Worm (Caenorhabditis elegans) whole organism, L1 larva: Measurements from ENCODE around the gene sma-10.

ENCODE experiments used
- C04F5.9 ChIP-seq: sonication (generic microtip); optimal IDR thresholded peaks from 2 replicates; lab custom pipeline; 2016; ENCODE audit warnings: missing genetic modification characterization, missing compliant biosample characterization
- C34B4.2 ChIP-seq: sonication (generic microtip); optimal IDR thresholded peaks from 2 replicates; lab custom pipeline; 2017; ENCODE audit warnings: mild to moderate bottlenecking, missing genetic modification characterization, missing compliant biosample characterization
- blmp-1 ChIP-seq: fragments of 150-350 bp; optimal IDR thresholded peaks from 2 replicates; lab custom pipeline; 2014; ENCODE audit warnings: missing biosample characterization, missing genetic modification characterization
- ces-1 ChIP-seq: fragments of 150-350 bp; optimal IDR thresholded peaks from 2 replicates; lab custom pipeline; 2014; ENCODE audit warnings: missing biosample characterization, missing genetic modification reagents, missing genetic modification characterization
- dpl-1 ChIP-seq, 3 experiments: fragments of 150-350 bp in 2 of 3; sonication (generic microtip) in 1 of 3; optimal IDR thresholded peaks; 2 replicates each; lab custom pipeline; 2014 to 2017; ENCODE audit warnings: missing biosample characterization in 3 of 3, missing genetic modification characterization in 3 of 3, missing genetic modification reagents in 3 of 3
- efl-1 ChIP-seq, 4 experiments: fragments of 150-350 bp; optimal IDR thresholded peaks in 3 of 4; peaks in 1 of 4; 1 replicate in 1 of 4; 2 replicates in 3 of 4; lab custom pipeline; 2014; ENCODE audit warnings: missing biosample characterization in 2 of 4, missing genetic modification characterization in 2 of 4, missing genetic modification reagents in 2 of 4
- elt-2 ChIP-seq: sonication (generic microtip); optimal IDR thresholded peaks from 2 replicates; lab custom pipeline; 2016; ENCODE audit warnings: missing genetic modification characterization, mild to moderate bottlenecking, inconsistent platforms, missing compliant biosample characterization, missing genetic modification reagents
- elt-3 ChIP-seq, 6 experiments: fragments of 150-350 bp in 1 of 6; sonication (generic microtip); optimal IDR thresholded peaks; 2 replicates each; lab custom pipeline; 2017 to 2018; ENCODE audit warnings: missing biosample characterization in 6 of 6, missing genetic modification characterization in 6 of 6, inconsistent platforms in 1 of 6
- fkh-10 ChIP-seq: sonication (generic microtip); optimal IDR thresholded peaks from 2 replicates; lab custom pipeline; 2017; ENCODE audit warnings: missing biosample characterization, missing genetic modification reagents, missing genetic modification characterization
- fkh-4 ChIP-seq: sonication (generic microtip); optimal IDR thresholded peaks from 2 replicates; lab custom pipeline; 2016; ENCODE audit warnings: missing compliant biosample characterization, missing genetic modification characterization, borderline replicate concordance
- fkh-8 ChIP-seq: sonication (generic microtip); optimal IDR thresholded peaks from 2 replicates; lab custom pipeline; 2016; ENCODE audit warnings: mild to moderate bottlenecking, missing genetic modification characterization, missing compliant biosample characterization
- hlh-4 ChIP-seq: sonication (generic microtip); optimal IDR thresholded peaks from 2 replicates; lab custom pipeline; 2016; ENCODE audit warnings: mild to moderate bottlenecking, missing genetic modification characterization, missing compliant biosample characterization
- hpl-2 ChIP-seq: fragments of 150-350 bp; optimal IDR thresholded peaks from 2 replicates; lab custom pipeline; 2014; ENCODE audit warnings: missing biosample characterization, missing genetic modification reagents, missing genetic modification characterization
- jun-1 ChIP-seq: fragments of 150-350 bp; optimal IDR thresholded peaks from 2 replicates; lab custom pipeline; 2014; ENCODE audit warnings: missing biosample characterization, missing genetic modification reagents, missing genetic modification characterization
- lin-13 ChIP-seq: fragments of 150-350 bp; optimal IDR thresholded peaks from 2 replicates; lab custom pipeline; 2014; ENCODE audit warnings: missing biosample characterization, missing genetic modification reagents, missing genetic modification characterization
- lin-14 ChIP-seq: fragments of 200-800 bp; sonication (Bioruptor generic); optimal IDR thresholded peaks from 2 replicates; lab custom pipeline; 2018; ENCODE audit warnings: mild to moderate bottlenecking, missing genetic modification characterization, moderate library complexity, missing compliant biosample characterization
- lin-35 ChIP-seq, 2 experiments: fragments of 150-350 bp; optimal IDR thresholded peaks; 2 replicates each; lab custom pipeline; 2014; ENCODE audit warnings: missing biosample characterization in 2 of 2, missing genetic modification characterization in 2 of 2, missing genetic modification reagents in 2 of 2
- lin-39 ChIP-seq: fragments of 150-350 bp; optimal IDR thresholded peaks from 2 replicates; lab custom pipeline; 2014; ENCODE audit warnings: missing biosample characterization, missing genetic modification reagents, missing genetic modification characterization
- lsy-2 ChIP-seq, 2 experiments: fragments of 150-350 bp; optimal IDR thresholded peaks; 2 replicates each; lab custom pipeline; 2014; ENCODE audit warnings: missing biosample characterization in 2 of 2, missing genetic modification characterization in 2 of 2
- mdl-1 ChIP-seq, 2 experiments: fragments of 150-350 bp; optimal IDR thresholded peaks; 2 replicates each; lab custom pipeline; 2014 to 2017; ENCODE audit warnings: missing biosample characterization in 2 of 2, missing genetic modification characterization in 2 of 2, inconsistent platforms in 1 of 2
- mef-2 ChIP-seq: fragments of 150-350 bp; optimal IDR thresholded peaks from 2 replicates; lab custom pipeline; 2014; ENCODE audit warnings: missing biosample characterization, missing genetic modification characterization
- mep-1 ChIP-seq: fragments of 150-350 bp; optimal IDR thresholded peaks from 2 replicates; lab custom pipeline; 2014; ENCODE audit warnings: missing biosample characterization, missing genetic modification characterization
- nhr-19 ChIP-seq: fragments of 200-800 bp; sonication (Bioruptor generic); conservative IDR thresholded peaks from 2 replicates; pipeline ENCODE4 v1.3.6; 2022; ENCODE audit warnings: missing genetic modification characterization, missing compliant biosample characterization
- nhr-76 ChIP-seq: sonication (generic microtip); optimal IDR thresholded peaks from 2 replicates; lab custom pipeline; 2017; ENCODE audit warnings: missing biosample characterization, missing genetic modification characterization
- nhr-85 ChIP-seq: sonication (generic microtip); peaks from one replicate; lab custom pipeline; 2016; ENCODE audit warnings: missing genetic modification characterization, inconsistent platforms, missing compliant biosample characterization
- rnt-1 ChIP-seq: sonication (generic microtip); optimal IDR thresholded peaks from 2 replicates; lab custom pipeline; 2016; ENCODE audit warnings: mild to moderate bottlenecking, missing genetic modification characterization, moderate library complexity, missing compliant biosample characterization
- sptf-1 ChIP-seq: fragments of 150-350 bp; optimal IDR thresholded peaks from 2 replicates; lab custom pipeline; 2014; ENCODE audit warnings: missing biosample characterization, missing genetic modification characterization
- sup-37 ChIP-seq: fragments of 200-800 bp; sonication (Bioruptor generic); optimal IDR thresholded peaks from 2 replicates; lab custom pipeline; 2018; ENCODE audit warnings: mild to moderate bottlenecking, missing genetic modification characterization, missing compliant biosample characterization
- tbx-2 ChIP-seq: sonication (generic microtip); optimal IDR thresholded peaks from 2 replicates; lab custom pipeline; 2016; ENCODE audit warnings: missing genetic modification characterization, missing compliant biosample characterization
- tlp-1 ChIP-seq: fragments of 150-350 bp; optimal IDR thresholded peaks from 2 replicates; lab custom pipeline; 2014; ENCODE audit warnings: missing biosample characterization, missing genetic modification characterization
- unc-30 ChIP-seq: sonication (generic microtip); optimal IDR thresholded peaks from 2 replicates; lab custom pipeline; 2017; ENCODE audit warnings: missing biosample characterization, missing genetic modification characterization

The sma-10 gene

ce11 chrIV:273299-273698 lies 921 bp upstream of the sma-10 start, which contains the start of gene srh-282:
TSS of gene srh-282 (minus strand) at chrIV:273399.
- TF ChIP-seq hpl-2 (GFP tag; lab: Kevin White, UChicago), result no peak
- no peak for TF ChIP-seq hlh-4 (tag; lab: Kevin White, UChicago)
- no peak for TF ChIP-seq C04F5.9 (tag; lab: Kevin White, UChicago)
- TF ChIP-seq elt-3 (tag; optimal IDR thresholded peaks at IDR 0.05; lab: Kevin White, UChicago), result no peak

- TF ChIP-seq lsy-2 (tag; optimal IDR thresholded peaks at IDR 0.05; lab: Kevin White, UChicago) (peak in 1 of 2 experiments; percentile 3), rnt-1 (tag; lab: Kevin White, UChicago) (no peak), elt-2 (peak; percentile 65)
Observed at ce11 chrIV:275146-275545, 926 bp downstream of the sma-10 start.

- no peak for TF ChIP-seq tlp-1 (tag; lab: Kevin White, UChicago)
- no peak for TF ChIP-seq efl-1 (optimal IDR thresholded peaks at IDR 0.05; lab: Kevin White, UChicago)
- peak in 1 of 2 experiments; percentile 68 for TF ChIP-seq efl-1 (GFP tag; optimal IDR thresholded peaks at IDR 0.05 in 1 of 2; lab: Kevin White, UChicago)
Observed at ce11 chrIV:278284-278683, 4.1 kb downstream of the sma-10 start.

- no peak for TF ChIP-seq efl-1 (optimal IDR thresholded peaks at IDR 0.05; lab: Kevin White, UChicago)
- peak in 1 of 2 experiments; percentile 74 for TF ChIP-seq efl-1 (GFP tag; optimal IDR thresholded peaks at IDR 0.05 in 1 of 2; lab: Kevin White, UChicago)
- TF ChIP-seq elt-3 (tag; optimal IDR thresholded peaks at IDR 0.05; lab: Kevin White, UChicago), result no peak
- no peak for TF ChIP-seq dpl-1 (GFP tag; optimal IDR thresholded peaks at IDR 0.05; lab: Kevin White, UChicago)
- TF ChIP-seq fkh-8 (tag; lab: Kevin White, UChicago), result no peak
- TF ChIP-seq lin-39 (tag; lab: Kevin White, UChicago), result no peak
- no peak for TF ChIP-seq sptf-1 (tag; lab: Kevin White, UChicago)
- TF ChIP-seq rnt-1 (tag; lab: Kevin White, UChicago), result peak; percentile 6
- TF ChIP-seq lin-14 (GFP tag; lab: Kevin White, UChicago), result peak; percentile 28
- TF ChIP-seq nhr-85 (tag; lab: Kevin White, UChicago), result peak; percentile 17
- no peak for TF ChIP-seq fkh-4
- no peak for TF ChIP-seq nhr-19 (GFP tag; lab: Robert Waterston, UW)
- no peak for TF ChIP-seq mef-2 (tag; lab: Kevin White, UChicago)
- TF ChIP-seq jun-1 (tag; lab: Kevin White, UChicago), result no peak
- TF ChIP-seq sup-37 (GFP tag; lab: Kevin White, UChicago), result no peak
- TF ChIP-seq mep-1 (tag; lab: Kevin White, UChicago), result peak; percentile 6
- TF ChIP-seq unc-30 (tag; lab: Kevin White, UChicago), result no peak
- TF ChIP-seq ces-1 (GFP tag; lab: Kevin White, UChicago), result no peak
- no peak for TF ChIP-seq C34B4.2
- no peak for TF ChIP-seq mdl-1 (tag; optimal IDR thresholded peaks at IDR 0.05; lab: Kevin White, UChicago)
Observed at ce11 chrIV:282008-282407, 7.8 kb downstream of the sma-10 start.

- peak; percentile 2 for TF ChIP-seq fkh-10 (GFP tag; lab: Kevin White, UChicago)
- no peak for TF ChIP-seq lin-13 (GFP tag; lab: Kevin White, UChicago)
Observed at ce11 chrIV:283347-283746, 9.1 kb downstream of the sma-10 start, which contains the start of gene best-19. TSS of gene best-19 (plus strand) at chrIV:283647.

- TF ChIP-seq tbx-2 (tag; lab: Kevin White, UChicago), result no peak
- TF ChIP-seq nhr-19 (GFP tag; lab: Robert Waterston, UW), result no peak
- peak; percentile 32 for TF ChIP-seq blmp-1 (tag; lab: Kevin White, UChicago)
- no peak for TF ChIP-seq mef-2 (tag; lab: Kevin White, UChicago)
- no peak for TF ChIP-seq lin-35 (GFP tag; optimal IDR thresholded peaks at IDR 0.05; lab: Kevin White, UChicago)
- TF ChIP-seq nhr-76 (tag; lab: Kevin White, UChicago), result no peak
- no peak for TF ChIP-seq sup-37 (GFP tag; lab: Kevin White, UChicago)
- TF ChIP-seq fkh-4, result no peak
Observed at ce11 chrIV:288027-288426, 13.8 kb downstream of the sma-10 start, which contains the start of gene T21D12.14. TSS of gene T21D12.14 (minus strand) at chrIV:288127.
